Worm (Caenorhabditis elegans): ENCODE data around the gene mps-1.
A peak's percentile ranks its signal among the peaks of the same experiment; 100 is the strongest.

The mps-1 gene

ce11 chrII:6320655-6321388, 26.7 kb upstream of the mps-1 start, which contains the start of gene efr-3 (continued):
- TF ChIP-seq nhr-76 (tag; optimal IDR thresholded peaks at IDR 0.05) = no peak
- peak; percentile 89 to 95 (median 93) for TF ChIP-seq dpl-1 (GFP tag; optimal IDR thresholded peaks at IDR 0.05)
- TF ChIP-seq hlh-4 (tag; optimal IDR thresholded peaks at IDR 0.05) = no peak
- TF ChIP-seq nhr-47 (tag; optimal IDR thresholded peaks at IDR 0.05) = peak; percentile 67
- TF ChIP-seq nhr-77 (tag; optimal IDR thresholded peaks at IDR 0.05) = no peak
- no peak for TF ChIP-seq zip-4 (GFP tag; optimal IDR thresholded peaks at IDR 0.05)
- peak; percentile 51 for TF ChIP-seq nhr-85 (tag)
- TF ChIP-seq hpl-2 (GFP tag; optimal IDR thresholded peaks at IDR 0.05) = no peak
- TF ChIP-seq blmp-1 (tag; optimal IDR thresholded peaks at IDR 0.05) = peak; percentile 31
- TF ChIP-seq isw-1 (GFP tag; IDR thresholded peaks at IDR 0.05) = peak; percentile 51
- peak; percentile 55 for TF ChIP-seq xbp-1 (tag; optimal IDR thresholded peaks at IDR 0.05)
- no peak for TF ChIP-seq nhr-237 (tag; optimal IDR thresholded peaks at IDR 0.05)
- peak; percentile 21 for TF ChIP-seq nhr-90 (tag; optimal IDR thresholded peaks at IDR 0.05; ENCODE audit: poor library complexity)
- peak; percentile 60 for TF ChIP-seq nhr-71 (tag; optimal IDR thresholded peaks at IDR 0.05)
- TF ChIP-seq nhr-28 (tag; optimal IDR thresholded peaks at IDR 0.05) = no peak
- TF ChIP-seq pax-3 (tag; optimal IDR thresholded peaks at IDR 0.05) = no peak
- peak; percentile 93 to 97 for TF ChIP-seq lin-35 (GFP tag; optimal IDR thresholded peaks at IDR 0.05)
- peak; percentile 24 for TF ChIP-seq lin-15B (tag; optimal IDR thresholded peaks at IDR 0.05)
- peak; percentile 21; the same call in 1 of the 2 replicates for TF ChIP-seq nhr-19 (GFP tag; conservative IDR thresholded peaks at IDR 0.05)
- peak; percentile 31 for TF ChIP-seq F16B12.6 (tag; optimal IDR thresholded peaks at IDR 0.05)
- peak; percentile 65 to 79 for TF ChIP-seq lsy-2 (tag; optimal IDR thresholded peaks at IDR 0.05)
- no peak for TF ChIP-seq aly-2 (tag; optimal IDR thresholded peaks at IDR 0.05)
- TF ChIP-seq ztf-4 (tag; optimal IDR thresholded peaks at IDR 0.05) = no peak
- no peak for TF ChIP-seq ceh-8 (GFP tag; optimal IDR thresholded peaks at IDR 0.05)
- TF ChIP-seq unc-86 (tag; optimal IDR thresholded peaks at IDR 0.05) = peak; percentile 28
- peak; percentile 40 for TF ChIP-seq skn-1 (tag; optimal IDR thresholded peaks at IDR 0.05)
- TF ChIP-seq efl-3 (GFP tag; optimal IDR thresholded peaks at IDR 0.05) = no peak
- peak; percentile 62 for TF ChIP-seq mep-1 (tag; optimal IDR thresholded peaks at IDR 0.05)
- no peak for TF ChIP-seq egl-13 (tag; optimal IDR thresholded peaks at IDR 0.05)
- TF ChIP-seq elt-3 (tag; optimal IDR thresholded peaks at IDR 0.05) = peak in 1 of 6 experiments; percentile 27
- TF ChIP-seq lin-14 (GFP tag; optimal IDR thresholded peaks at IDR 0.05) = peak; percentile 47
- TF ChIP-seq rnt-1 (tag; optimal IDR thresholded peaks at IDR 0.05) = peak; percentile 58
- TF ChIP-seq irx-1 (tag; optimal IDR thresholded peaks at IDR 0.05) = no peak
- TF ChIP-seq ceh-82 (tag; optimal IDR thresholded peaks at IDR 0.05) = peak in 1 of 3 experiments; percentile 40
- TF ChIP-seq sup-37 (GFP tag; optimal IDR thresholded peaks at IDR 0.05) = no peak
- peak; percentile 38 for TF ChIP-seq nhr-20 (tag; optimal IDR thresholded peaks at IDR 0.05)

ce11 chrII:6311888-6312287, 17.7 kb upstream of the mps-1 start:
- TF ChIP-seq unc-86 (tag; optimal IDR thresholded peaks at IDR 0.05) (no peak), efl-1 (optimal IDR thresholded peaks at IDR 0.05) (no peak), efl-1 (GFP tag; optimal IDR thresholded peaks at IDR 0.05 in 1 of 2) (peak in 1 of 2 experiments; percentile 55), mep-1 (tag; optimal IDR thresholded peaks at IDR 0.05) (no peak), nhr-47 (tag; optimal IDR thresholded peaks at IDR 0.05) (no peak), skn-1 (tag; optimal IDR thresholded peaks at IDR 0.05) (no peak), hlh-4 (tag; optimal IDR thresholded peaks at IDR 0.05) (no peak), mef-2 (tag; optimal IDR thresholded peaks at IDR 0.05) (no peak), lin-39 (tag; optimal IDR thresholded peaks at IDR 0.05) (no peak), sox-4 (tag; optimal IDR thresholded peaks at IDR 0.05) (no peak)
